Fruit fly (Drosophila melanogaster): Measurements from ENCODE around the gene asun.

- no peak for TF ChIP-seq Hr4 (GFP tag; optimal IDR thresholded peaks at IDR 0.05)
- TF ChIP-seq esn (GFP tag; optimal IDR thresholded peaks at IDR 0.05) = no peak
- no peak for TF ChIP-seq CG6163 (GFP tag; IDR thresholded peaks at IDR 0.05)
- TF ChIP-seq Blimp-1 (GFP tag; optimal IDR thresholded peaks at IDR 0.05) = no peak
- TF ChIP-seq CG11762 (GFP tag; optimal IDR thresholded peaks at IDR 0.05; ENCODE audit: insufficient read depth) = no peak
- TF ChIP-seq Gug (GFP tag; IDR thresholded peaks at IDR 0.05) = no peak
- TF ChIP-seq CG6854 (GFP tag; optimal IDR thresholded peaks at IDR 0.05) = no peak
- TF ChIP-seq Lpt (GFP tag; optimal IDR thresholded peaks at IDR 0.05) = no peak
- no peak for TF ChIP-seq fd85E (GFP tag; optimal IDR thresholded peaks at IDR 0.05)
Measured at dm6 chr3R:16275890-16276619, 12.0 kb downstream of the asun start.
